Worm (Caenorhabditis elegans): ENCODE results near the gene taf-9.

DNA sequence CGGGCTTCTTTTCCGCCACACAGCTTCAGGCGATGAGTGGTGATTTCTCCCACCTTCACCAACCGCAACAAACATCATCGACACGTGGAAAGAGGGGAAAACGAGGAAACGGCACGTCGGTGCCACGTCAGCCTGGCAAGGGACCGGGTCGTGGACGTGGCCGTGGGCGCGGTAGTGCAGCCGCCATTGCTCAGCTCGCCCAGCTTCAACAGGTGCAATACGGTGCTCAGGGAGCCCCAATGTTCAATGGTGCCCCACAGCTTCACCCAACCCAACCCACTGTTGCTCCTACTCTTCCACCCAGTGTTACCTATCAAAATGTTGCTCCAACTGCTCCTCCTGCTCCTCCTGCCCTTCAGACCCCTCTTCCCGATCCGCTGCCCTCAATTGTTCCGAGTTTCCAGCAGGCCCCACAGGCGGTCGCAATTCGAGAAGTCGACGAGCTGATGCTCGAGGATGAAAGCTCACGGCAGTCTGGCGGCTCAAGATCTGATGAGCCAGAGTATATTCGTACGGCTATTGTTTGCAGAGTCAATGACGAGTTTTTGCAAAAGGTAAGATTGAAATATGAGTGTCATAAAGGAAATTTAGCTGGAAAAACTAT is 21.9 kb downstream of the taf-9 start:
- TF ChIP-seq dao-5 (tag; optimal IDR thresholded peaks at IDR 0.05) = no peak
- no peak for TF ChIP-seq W03F9.2 (tag; optimal IDR thresholded peaks at IDR 0.05)
- TF ChIP-seq him-1 (tag; optimal IDR thresholded peaks at IDR 0.05) = no peak

All from whole organism, L4/young adult.